Fruit fly (Drosophila melanogaster): ENCODE measurements around the gene CG14857.
A peak's percentile ranks its signal among the peaks of the same experiment; 100 is the strongest.

The CG14857 gene

DNA sequence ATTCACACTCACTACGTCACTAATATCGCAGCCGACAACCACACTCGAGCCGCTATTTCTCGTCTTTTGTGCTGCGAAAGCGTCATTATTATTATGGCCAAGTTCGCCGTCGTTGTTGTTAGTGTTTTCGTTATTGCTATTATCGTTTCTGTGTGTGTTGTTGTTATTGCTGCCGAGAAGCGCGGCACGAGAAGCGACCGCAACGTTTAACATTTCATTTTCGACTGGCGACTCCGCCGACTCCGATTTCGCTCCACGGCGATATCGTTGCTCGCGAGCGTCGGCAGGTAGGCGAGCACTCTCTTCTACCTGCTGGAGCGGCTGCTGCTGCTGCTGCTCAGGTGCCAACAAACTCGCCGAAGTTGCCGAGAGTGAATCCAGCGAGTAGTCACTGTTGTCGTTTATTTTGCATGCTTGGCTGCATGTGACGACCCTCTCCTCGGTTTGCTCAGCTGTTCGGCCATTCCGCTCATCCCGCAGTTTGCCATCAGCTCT is 16.2 kb downstream of the CG14857 start (continued):
- TF ChIP-seq nau (GFP tag; optimal IDR thresholded peaks at IDR 0.05) (peak; percentile 24), Max (GFP tag; optimal IDR thresholded peaks at IDR 0.05) (no peak), schlank (tag; optimal IDR thresholded peaks at IDR 0.05) (no peak), CG2129 (GFP tag; IDR thresholded peaks at IDR 0.05; ENCODE audit: partially characterized antibody) (no peak), nom (GFP tag; optimal IDR thresholded peaks at IDR 0.05) (no peak), CG4424 (GFP tag; optimal IDR thresholded peaks at IDR 0.05) (no peak), CG8924 (tag; optimal IDR thresholded peaks at IDR 0.05) (peak; percentile 13), tin (GFP tag; optimal IDR thresholded peaks at IDR 0.05) (no peak), CG6813 (GFP tag; optimal IDR thresholded peaks at IDR 0.05) (peak; percentile 5), crc (GFP tag; optimal IDR thresholded peaks at IDR 0.05) (no peak), sug (tag; optimal IDR thresholded peaks at IDR 0.05) (peak; percentile 16), CG10431 (GFP tag; optimal IDR thresholded peaks at IDR 0.05) (no peak), CG11085 (GFP tag; IDR thresholded peaks at IDR 0.05) (no peak), CG10267 (tag; optimal IDR thresholded peaks at IDR 0.05) (no peak), ro (GFP tag; IDR thresholded peaks at IDR 0.05) (no peak), CG2712 (tag; optimal IDR thresholded peaks at IDR 0.05) (peak; percentile 0), CG30403 (GFP tag; optimal IDR thresholded peaks at IDR 0.05) (no peak), CG8281 (tag; optimal IDR thresholded peaks at IDR 0.05) (no peak), CG12071 (GFP tag; optimal IDR thresholded peaks at IDR 0.05) (no peak), vnd (GFP tag; IDR thresholded peaks at IDR 0.05; ENCODE audit: partially characterized antibody) (no peak), Doc3 (GFP tag; IDR thresholded peaks at IDR 0.05; ENCODE audit: partially characterized antibody) (no peak), sima (GFP tag; optimal IDR thresholded peaks at IDR 0.05) (no peak), Chrac-16 (GFP tag; optimal IDR thresholded peaks at IDR 0.05) (no peak), jing (GFP tag; optimal IDR thresholded peaks at IDR 0.05) (no peak), CG8478 (optimal IDR thresholded peaks at IDR 0.05) (no peak), Stat92E (GFP tag; optimal IDR thresholded peaks at IDR 0.05) (no peak), gsb (GFP tag; IDR thresholded peaks at IDR 0.05) (no peak), row (GFP tag; IDR thresholded peaks at IDR 0.05) (no peak), Opbp (GFP tag; IDR thresholded peaks at IDR 0.05; ENCODE audit: partially characterized antibody) (peak; percentile 38; the same call in 1 of the 3 replicates), CG17385 (GFP tag; optimal IDR thresholded peaks at IDR 0.05) (peak; percentile 30), CG7786 (GFP tag; optimal IDR thresholded peaks at IDR 0.05) (no peak), eve (GFP tag; optimal IDR thresholded peaks at IDR 0.05) (no peak), crp (GFP tag; optimal IDR thresholded peaks at IDR 0.05) (peak in 1 of 2 experiments; percentile 38), CG3726 (GFP tag; IDR thresholded peaks at IDR 0.05) (no peak), fru (optimal IDR thresholded peaks at IDR 0.05) (no peak), CG7745 (tag; optimal IDR thresholded peaks at IDR 0.05) (no peak), Gsc (GFP tag; IDR thresholded peaks at IDR 0.05) (no peak), Lhr (GFP tag; optimal IDR thresholded peaks at IDR 0.05) (no peak), CHES-1-like (GFP tag; optimal IDR thresholded peaks at IDR 0.05) (peak; percentile 16), sc (optimal IDR thresholded peaks at IDR 0.05) (no peak), sc (GFP tag; optimal IDR thresholded peaks at IDR 0.05) (no peak), CG5953 (GFP tag; IDR thresholded peaks at IDR 0.05) (no peak), Bgb (GFP tag; IDR thresholded peaks at IDR 0.05; ENCODE audit: partially characterized antibody) (peak; percentile 56; the same call in 1 of the 2 replicates), ssp (GFP tag; IDR thresholded peaks at IDR 0.05) (no peak), Dref (GFP tag; IDR thresholded peaks at IDR 0.05) (no peak), cad (GFP tag; optimal IDR thresholded peaks at IDR 0.05) (no peak), NK7.1 (GFP tag; optimal IDR thresholded peaks at IDR 0.05) (no peak), HmgZ (tag; optimal IDR thresholded peaks at IDR 0.05) (peak; percentile 12), CG9727 (GFP tag; optimal IDR thresholded peaks at IDR 0.05) (no peak), tap (tag; optimal IDR thresholded peaks at IDR 0.05) (no peak), CG7987 (GFP tag; optimal IDR thresholded peaks at IDR 0.05) (no peak)

Data from whole organism, embryonic.